Worm (Caenorhabditis elegans) whole organism, young adult: ENCODE measurements around the gene nbs-1.

ENCODE experiments used
- F37B4.10 ChIP-seq: fragments of 200-800 bp; sonication (Bioruptor generic); IDR thresholded peaks from 2 replicates; pipeline ENCODE4 v1.3.6; 2022; ENCODE audit warnings: missing genetic modification characterization, missing compliant biosample characterization
- F39B2.1 ChIP-seq: fragments of 200-800 bp; sonication (Bioruptor generic); IDR thresholded peaks from 2 replicates; pipeline ENCODE4 v1.3.6; 2022; ENCODE audit warnings: missing genetic modification reagents, missing genetic modification characterization, missing compliant biosample characterization
- F49E8.2 ChIP-seq: sonication (generic microtip); optimal IDR thresholded peaks from 3 replicates; lab custom pipeline; 2017; ENCODE audit warnings: missing genetic modification characterization, mild to moderate bottlenecking, missing compliant biosample characterization, antibody characterized with exemption, moderate library complexity; ENCODE audit not compliant: insufficient read depth
- Y56A3A.18 ChIP-seq: fragments of 200-800 bp; sonication (Bioruptor generic); IDR thresholded peaks from 2 replicates; pipeline ENCODE4 v1.3.6; 2022; ENCODE audit warnings: missing genetic modification reagents, missing genetic modification characterization, missing compliant biosample characterization
- Y67H2A.10 ChIP-seq: fragments of 200-800 bp; sonication (Bioruptor generic); conservative IDR thresholded peaks from 2 replicates; pipeline ENCODE4 v1.3.6; 2022; ENCODE audit warnings: missing genetic modification reagents, missing genetic modification characterization, missing compliant biosample characterization
- aptf-3 ChIP-seq: fragments of 200-800 bp; sonication (Bioruptor generic); IDR thresholded peaks from 2 replicates; pipeline ENCODE4 v1.3.6; 2022; ENCODE audit warnings: missing genetic modification characterization, missing compliant biosample characterization
- cebp-2 ChIP-seq: fragments of 200-800 bp; sonication (Bioruptor generic); IDR thresholded peaks from 2 replicates; pipeline ENCODE4 v1.3.6; 2022; ENCODE audit warnings: missing genetic modification characterization, missing compliant biosample characterization
- ceh-100 ChIP-seq: fragments of 200-800 bp; sonication (Bioruptor generic); IDR thresholded peaks from 2 replicates; pipeline ENCODE4 v1.3.6; 2022; ENCODE audit warnings: missing genetic modification reagents, missing genetic modification characterization, missing compliant biosample characterization
- dpl-1 ChIP-seq: fragments of 150-350 bp; optimal IDR thresholded peaks from 2 replicates; lab custom pipeline; 2014; ENCODE audit warnings: missing biosample characterization, missing genetic modification reagents, missing genetic modification characterization
- egl-44 ChIP-seq: fragments of 200-800 bp; sonication (Bioruptor generic); IDR thresholded peaks from 2 replicates; pipeline ENCODE4 v1.3.6; 2022; ENCODE audit warnings: missing genetic modification reagents, missing genetic modification characterization, missing compliant biosample characterization
- ekl-4 ChIP-seq: fragments of 200-800 bp; sonication (Bioruptor generic); IDR thresholded peaks from 2 replicates; pipeline ENCODE4 v1.3.6; 2022; ENCODE audit warnings: missing genetic modification reagents, missing genetic modification characterization, missing compliant biosample characterization
- fkh-3 ChIP-seq: sonication (generic microtip); optimal IDR thresholded peaks from 2 replicates; lab custom pipeline; 2016; ENCODE audit warnings: mild to moderate bottlenecking, missing genetic modification characterization, missing compliant biosample characterization
- hlh-12 ChIP-seq: sonication (generic microtip); optimal IDR thresholded peaks from 2 replicates; lab custom pipeline; 2016; ENCODE audit warnings: missing genetic modification characterization, missing compliant biosample characterization
- hlh-26 ChIP-seq: fragments of 200-800 bp; sonication (Bioruptor generic); conservative IDR thresholded peaks from 2 replicates; pipeline ENCODE4 v1.3.6; 2022; ENCODE audit warnings: missing genetic modification reagents, missing genetic modification characterization, missing compliant biosample characterization
- hsf-1 ChIP-seq: fragments of 200-800 bp; sonication (Bioruptor generic); IDR thresholded peaks from 2 replicates; pipeline ENCODE4 v1.3.6; 2022; ENCODE audit warnings: missing genetic modification reagents, missing genetic modification characterization, missing compliant biosample characterization
- lin-35 ChIP-seq, 3 experiments: fragments of 150-350 bp in 2 of 3; sonication (generic microtip) in 1 of 3; optimal IDR thresholded peaks; 2 replicates each; lab custom pipeline; 2014 to 2018; ENCODE audit warnings: missing biosample characterization in 3 of 3, missing genetic modification characterization in 3 of 3, missing genetic modification reagents in 3 of 3
- lin-40 ChIP-seq: sonication (generic microtip); optimal IDR thresholded peaks from 2 replicates; lab custom pipeline; 2016; ENCODE audit warnings: missing genetic modification characterization, mild to moderate bottlenecking, missing compliant biosample characterization, missing genotype, missing genetic modification reagents
- lsl-1 ChIP-seq: fragments of 200-800 bp; sonication (Bioruptor generic); optimal IDR thresholded peaks from 2 replicates; lab custom pipeline; 2018; ENCODE audit warnings: mild to moderate bottlenecking, missing genetic modification characterization, moderate library complexity, missing compliant biosample characterization
- madf-3 ChIP-seq: fragments of 200-800 bp; sonication (Bioruptor generic); IDR thresholded peaks from 2 replicates; pipeline ENCODE4 v1.3.6; 2022; ENCODE audit warnings: missing genetic modification reagents, missing genetic modification characterization, missing compliant biosample characterization
- mcd-1 ChIP-seq: fragments of 200-800 bp; sonication (Bioruptor generic); IDR thresholded peaks from 2 replicates; pipeline ENCODE4 v1.3.6; 2022; ENCODE audit warnings: missing genetic modification reagents, missing genetic modification characterization, missing compliant biosample characterization
- nfya-2 ChIP-seq: fragments of 200-800 bp; sonication (Bioruptor generic); IDR thresholded peaks from 2 replicates; pipeline ENCODE4 v1.3.6; 2022; ENCODE audit warnings: missing genetic modification reagents, missing genetic modification characterization, missing compliant biosample characterization
- nhr-120 ChIP-seq: fragments of 200-800 bp; sonication (Bioruptor generic); IDR thresholded peaks from 2 replicates; pipeline ENCODE4 v1.3.6; 2022; ENCODE audit warnings: missing genetic modification characterization, missing compliant biosample characterization
- sea-2 ChIP-seq: fragments of 200-800 bp; sonication (Bioruptor generic); IDR thresholded peaks from 2 replicates; pipeline ENCODE4 v1.3.6; 2022; ENCODE audit warnings: missing genetic modification characterization, missing compliant biosample characterization
- snpc-1.1 ChIP-seq: sonication (generic microtip); optimal IDR thresholded peaks from 2 replicates; lab custom pipeline; 2017; ENCODE audit warnings: missing genetic modification characterization, mild to moderate bottlenecking, missing compliant biosample characterization, antibody characterized with exemption, moderate library complexity, missing genotype, missing genetic modification reagents; ENCODE audit not compliant: insufficient read depth
- snpc-1.3 ChIP-seq: sonication (generic microtip); optimal IDR thresholded peaks from 2 replicates; lab custom pipeline; 2017; ENCODE audit warnings: missing genetic modification characterization, mild to moderate bottlenecking, missing compliant biosample characterization, antibody characterized with exemption, moderate library complexity, missing genotype, missing genetic modification reagents; ENCODE audit not compliant: insufficient read depth
- snpc-3.4 ChIP-seq: sonication (generic microtip); optimal IDR thresholded peaks from 2 replicates; lab custom pipeline; 2017; ENCODE audit warnings: missing genetic modification characterization, mild to moderate bottlenecking, missing compliant biosample characterization, antibody characterized with exemption, moderate library complexity, missing genotype, missing genetic modification reagents
- snpc-4 ChIP-seq, 5 experiments: fragments of 150-350 bp in 1 of 5; sonication (generic microtip) in 4 of 5; optimal IDR thresholded peaks; 2 replicates each; lab custom pipeline; 2014 to 2018; ENCODE audit warnings: missing genetic modification characterization in 5 of 5, missing biosample characterization in 3 of 5, antibody characterized with exemption in 2 of 5, mild to moderate bottlenecking in 2 of 5, missing compliant biosample characterization in 2 of 5, missing genotype in 2 of 5, moderate library complexity in 2 of 5, missing genetic modification reagents in 1 of 5
- sptf-2 ChIP-seq: fragments of 200-800 bp; sonication (Bioruptor generic); optimal IDR thresholded peaks from 2 replicates; lab custom pipeline; 2018; ENCODE audit warnings: mild to moderate bottlenecking, missing genetic modification characterization, missing compliant biosample characterization
- tbx-9 ChIP-seq: sonication (generic microtip); optimal IDR thresholded peaks from 2 replicates; lab custom pipeline; 2016; ENCODE audit warnings: borderline replicate concordance, missing genetic modification characterization, inconsistent platforms, missing compliant biosample characterization
- tlf-1 ChIP-seq: fragments of 200-800 bp; sonication (Bioruptor generic); optimal IDR thresholded peaks from 2 replicates; lab custom pipeline; 2018; ENCODE audit warnings: mild to moderate bottlenecking, missing genetic modification characterization, missing compliant biosample characterization
- xnd-1 ChIP-seq: sonication (generic microtip); optimal IDR thresholded peaks from 2 replicates; lab custom pipeline; 2016; ENCODE audit warnings: missing genotype, missing genetic modification reagents, missing genetic modification characterization, missing compliant biosample characterization
- zfh-2 ChIP-seq: fragments of 200-800 bp; sonication (Bioruptor generic); conservative IDR thresholded peaks from 2 replicates; pipeline ENCODE4 v1.3.6; 2022; ENCODE audit warnings: missing genetic modification reagents, missing genetic modification characterization, missing compliant biosample characterization
- ztf-18 ChIP-seq: sonication (generic microtip); optimal IDR thresholded peaks from 2 replicates; lab custom pipeline; 2016; ENCODE audit warnings: missing genotype, mild to moderate bottlenecking, missing genetic modification characterization, missing compliant biosample characterization

nbs-1 gene

DNA sequence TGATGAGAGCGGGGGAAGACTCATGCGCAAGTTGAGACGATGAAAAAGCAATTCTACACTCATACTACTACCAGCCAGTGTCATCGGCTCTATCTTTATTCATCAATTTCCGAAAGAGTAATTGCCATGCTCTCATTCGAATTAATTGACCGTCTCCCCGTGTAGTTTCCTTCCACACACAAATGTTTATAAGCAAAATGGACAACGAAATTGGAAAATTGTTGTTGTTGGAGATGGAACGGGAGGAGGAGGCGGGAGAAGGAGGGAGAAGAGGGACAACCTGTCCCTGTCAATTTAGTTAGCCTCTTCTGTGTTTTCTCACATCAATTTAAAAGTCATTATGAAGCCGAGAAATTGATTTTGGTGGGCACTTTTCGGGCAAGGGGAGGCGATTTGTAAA, 23.7 kb downstream of the nbs-1 start:
- TF ChIP-seq Y67H2A.10 (GFP tag; lab: Robert Waterston, UW) = no peak
- TF ChIP-seq nfya-2 (GFP tag; lab: Robert Waterston, UW) = no peak
- TF ChIP-seq hlh-26 = no peak
- no peak for TF ChIP-seq lsl-1 (GFP tag; lab: Kevin White, UChicago)
- TF ChIP-seq F37B4.10 (GFP tag; lab: Robert Waterston, UW) = no peak
- TF ChIP-seq madf-3 = no peak
- TF ChIP-seq tlf-1 (GFP tag; lab: Kevin White, UChicago) = no peak
- no peak for TF ChIP-seq F39B2.1
- TF ChIP-seq tbx-9 (tag; lab: Kevin White, UChicago) = no peak
- no peak for TF ChIP-seq aptf-3 (GFP tag; lab: Robert Waterston, UW)
- no peak for TF ChIP-seq snpc-1.1 (tag; lab: Kevin White, UChicago)
- TF ChIP-seq mcd-1 (GFP tag; lab: Robert Waterston, UW) = no peak
- no peak for TF ChIP-seq hlh-12
- no peak for TF ChIP-seq egl-44 (GFP tag; lab: Robert Waterston, UW)
- TF ChIP-seq hsf-1 = no peak
- TF ChIP-seq, all 124 proteins: peak for 0

DNA sequence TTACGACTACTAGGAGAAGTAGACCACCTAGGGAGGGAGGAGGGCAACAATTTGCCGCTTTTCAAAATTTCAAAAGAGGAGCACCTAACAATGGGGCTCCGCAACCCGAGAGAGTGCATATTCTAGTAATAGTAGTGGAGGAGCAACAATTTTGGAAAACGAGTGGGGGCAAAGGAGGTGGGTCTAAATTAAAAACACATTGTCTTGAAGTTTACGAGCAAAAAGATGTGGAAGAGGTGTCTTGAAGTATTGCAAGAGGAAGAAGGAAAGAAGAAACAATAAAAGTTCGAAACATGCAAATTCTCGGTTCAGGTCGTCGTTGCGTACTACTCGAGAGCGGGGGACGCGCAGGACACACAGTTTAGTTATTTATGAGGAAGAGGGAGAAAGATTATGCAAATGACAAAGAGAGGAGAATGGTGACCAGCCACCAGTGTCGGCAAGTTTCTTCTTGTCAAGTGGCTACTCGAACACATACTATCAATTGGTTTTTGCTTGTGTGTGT, 32.0 kb downstream of the nbs-1 start:
- TF ChIP-seq sptf-2 (GFP tag; lab: Kevin White, UChicago) = no peak
- no peak for TF ChIP-seq sea-2 (GFP tag; lab: Robert Waterston, UW)
- no peak for TF ChIP-seq nhr-120
- no peak for TF ChIP-seq snpc-4 (GFP tag; optimal IDR thresholded peaks at IDR 0.05; lab: Kevin White, UChicago)
- TF ChIP-seq snpc-4 (tag; optimal IDR thresholded peaks at IDR 0.05; lab: Kevin White, UChicago) = no peak
- TF ChIP-seq snpc-3.4 (tag; lab: Kevin White, UChicago) = no peak
- TF ChIP-seq hsf-1 = 0 out of 2 replicates have a peak, but pooled peaks have one; percentile 20
- TF ChIP-seq F49E8.2 (tag; lab: Kevin White, UChicago) = no peak
- TF ChIP-seq snpc-1.3 (tag; lab: Kevin White, UChicago) = no peak

DNA sequence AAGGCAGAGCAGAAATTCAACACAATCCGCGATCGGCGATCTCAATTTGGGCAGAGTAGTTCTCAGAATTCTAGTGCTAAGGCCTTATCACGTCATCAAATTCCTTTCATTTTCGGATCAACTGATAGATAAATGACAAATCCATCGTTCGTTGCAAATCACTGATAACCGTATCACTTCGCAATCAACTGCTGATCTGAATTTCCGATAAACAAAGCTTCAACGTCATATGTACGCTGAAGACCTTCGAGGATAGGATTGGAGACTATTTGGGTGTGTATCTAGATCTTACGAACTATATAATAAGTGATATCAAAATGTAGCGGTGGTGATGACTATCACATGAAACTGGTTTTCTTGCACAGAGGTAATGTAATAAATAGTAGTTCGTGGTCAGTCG, 39.0 kb downstream of the nbs-1 start:
- no peak for TF ChIP-seq lin-35 (GFP tag; optimal IDR thresholded peaks at IDR 0.05; lab: Kevin White, UChicago)
- TF ChIP-seq mcd-1 (GFP tag; lab: Robert Waterston, UW) = no peak
- no peak for TF ChIP-seq ekl-4 (GFP tag; lab: Robert Waterston, UW)
- TF ChIP-seq zfh-2 = no peak
- TF ChIP-seq lsl-1 (GFP tag; lab: Kevin White, UChicago) = no peak
- TF ChIP-seq hlh-26 = no peak
- TF ChIP-seq dpl-1 (GFP tag; lab: Kevin White, UChicago) = no peak
- TF ChIP-seq Y56A3A.18 (GFP tag; lab: Robert Waterston, UW) = no peak
- no peak for TF ChIP-seq tlf-1 (GFP tag; lab: Kevin White, UChicago)
- TF ChIP-seq hlh-12 = no peak

DNA sequence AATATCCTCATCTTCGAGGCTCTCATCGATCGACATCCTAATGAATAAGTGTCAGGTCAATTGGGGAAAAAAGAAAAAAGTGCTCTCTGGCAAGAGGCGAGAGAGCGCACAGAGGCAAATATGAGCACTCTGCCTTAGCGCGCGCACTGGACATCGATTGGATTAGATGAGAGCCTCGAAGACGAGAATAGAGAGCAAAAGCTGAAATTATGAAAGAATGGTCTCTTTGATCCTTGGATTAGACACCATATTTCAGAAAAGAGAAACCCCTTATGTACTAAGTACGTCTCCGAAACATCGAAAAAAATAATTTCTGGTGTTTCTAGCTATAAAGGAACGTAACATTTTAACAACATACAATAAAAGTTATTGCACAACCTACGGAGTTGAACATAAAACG, 41.1 kb downstream of the nbs-1 start, which contains the start of gene F45E10.2:
Gene F45E10.2 (minus strand): TSS at position 101 of the 400 bp plus-strand sequence.
- no peak for TF ChIP-seq cebp-2
- TF ChIP-seq lin-40 (tag; lab: Kevin White, UChicago) = no peak
- no peak for TF ChIP-seq hlh-26
- TF ChIP-seq ceh-100 (GFP tag; lab: Robert Waterston, UW) = no peak
- TF ChIP-seq xnd-1 (tag; lab: Kevin White, UChicago) = no peak
- TF ChIP-seq Y67H2A.10 (GFP tag; lab: Robert Waterston, UW) = no peak
- TF ChIP-seq nfya-2 (GFP tag; lab: Robert Waterston, UW) = no peak
- no peak for TF ChIP-seq lsl-1 (GFP tag; lab: Kevin White, UChicago)
- no peak for TF ChIP-seq fkh-3 (tag; lab: Kevin White, UChicago)
- no peak for TF ChIP-seq ztf-18 (tag; lab: Kevin White, UChicago)
- no peak for TF ChIP-seq nhr-120
- TF ChIP-seq F39B2.1 = no peak
- TF ChIP-seq mcd-1 (GFP tag; lab: Robert Waterston, UW) = no peak
- TF ChIP-seq, all 124 proteins: peak for 0
